Fruit fly (Drosophila melanogaster) whole organism, prepupa: ENCODE data around the gene JMJD7.

Source experiments
- CG10631 ChIP-seq: fragments of 200-800 bp; sonication (Bioruptor generic); optimal IDR thresholded peaks from 2 replicates; lab custom pipeline; 2016; ENCODE audit warnings: missing biosample characterization, missing genetic modification characterization
- CG10669 ChIP-seq: fragments of 200-800 bp; sonication (Bioruptor generic); optimal IDR thresholded peaks from 3 replicates; lab custom pipeline; 2018; ENCODE audit warnings: missing biosample characterization, mild to moderate bottlenecking, missing genetic modification characterization, moderate library complexity
- CG11294 ChIP-seq: fragments of 200-800 bp; sonication (Bioruptor generic); IDR thresholded peaks from 2 replicates; pipeline ENCODE4 v1.3.6; 2022; ENCODE audit warnings: missing biosample characterization, missing genetic modification characterization
- CG11902 ChIP-seq: fragments of 200-800 bp; sonication (Bioruptor generic); optimal IDR thresholded peaks from 3 replicates; lab custom pipeline; 2016; ENCODE audit warnings: missing biosample characterization, missing genetic modification characterization
- CG1621 ChIP-seq: fragments of 200-800 bp; sonication (Bioruptor generic); optimal IDR thresholded peaks from 3 replicates; lab custom pipeline; 2018; ENCODE audit warnings: missing biosample characterization, mild to moderate bottlenecking, missing genetic modification characterization
- CG16779 ChIP-seq: fragments of 200-800 bp; sonication (Bioruptor generic); optimal IDR thresholded peaks from 3 replicates; lab custom pipeline; 2017; ENCODE audit warnings: missing biosample characterization, mild to moderate bottlenecking, missing genetic modification characterization
- CG3032 ChIP-seq: fragments of 200-800 bp; optimal IDR thresholded peaks from 2 replicates; lab custom pipeline; 2019; ENCODE audit warnings: missing biosample characterization, mild to moderate bottlenecking, missing genetic modification characterization, moderate library complexity
- CG31627 ChIP-seq: fragments of 200-800 bp; sonication (Bioruptor generic); optimal IDR thresholded peaks from 3 replicates; lab custom pipeline; 2016; ENCODE audit warnings: missing biosample characterization, missing genetic modification characterization
- CG32006 ChIP-seq: fragments of 200-800 bp; sonication (Bioruptor generic); optimal IDR thresholded peaks from 3 replicates; lab custom pipeline; 2017; ENCODE audit warnings: missing biosample characterization, mild to moderate bottlenecking, missing genetic modification characterization
- CG34406 ChIP-seq: fragments of 200-800 bp; sonication (Bioruptor generic); optimal IDR thresholded peaks from 3 replicates; lab custom pipeline; 2016; ENCODE audit warnings: missing biosample characterization, missing genetic modification characterization
- CG3919 ChIP-seq: fragments of 200-800 bp; sonication (Bioruptor generic); optimal IDR thresholded peaks from 3 replicates; lab custom pipeline; 2016; ENCODE audit warnings: missing biosample characterization, missing genetic modification characterization
- CG6163 ChIP-seq: fragments of 200-800 bp; sonication (Bioruptor generic); IDR thresholded peaks from 3 replicates; pipeline ENCODE4 v1.3.6; 2022; ENCODE audit warnings: missing biosample characterization, missing genetic modification characterization
- CG6276 ChIP-seq: fragments of 200-800 bp; sonication (Bioruptor generic); optimal IDR thresholded peaks from 2 replicates; lab custom pipeline; 2017; ENCODE audit warnings: missing biosample characterization, mild to moderate bottlenecking, missing genetic modification characterization
- CG6792 ChIP-seq: fragments of 200-800 bp; sonication (Bioruptor generic); optimal IDR thresholded peaks from 3 replicates; lab custom pipeline; 2016; ENCODE audit warnings: missing biosample characterization, missing genetic modification characterization
- CG6854 ChIP-seq: fragments of 200-800 bp; sonication (Bioruptor generic); optimal IDR thresholded peaks from 2 replicates; lab custom pipeline; 2017; ENCODE audit warnings: missing biosample characterization, mild to moderate bottlenecking, missing genetic modification characterization
- CG8119 ChIP-seq: fragments of 200-800 bp; sonication (Bioruptor generic); IDR thresholded peaks from 3 replicates; pipeline ENCODE4 v1.3.6; 2022; ENCODE audit warnings: missing biosample characterization, missing genetic modification characterization
- CG8319 ChIP-seq: fragments of 200-800 bp; sonication (Bioruptor generic); optimal IDR thresholded peaks from 3 replicates; lab custom pipeline; 2016; ENCODE audit warnings: missing biosample characterization, missing genetic modification characterization
- CG8632 ChIP-seq: fragments of 200-800 bp; sonication (Bioruptor generic); optimal IDR thresholded peaks from 3 replicates; lab custom pipeline; 2016; ENCODE audit warnings: missing biosample characterization, missing genetic modification characterization
- CG9139 ChIP-seq: fragments of 200-800 bp; sonication (Bioruptor generic); optimal IDR thresholded peaks from 3 replicates; lab custom pipeline; 2017; ENCODE audit warnings: missing biosample characterization, mild to moderate bottlenecking, missing genetic modification characterization
- Eip75B ChIP-seq: fragments of 200-800 bp; sonication (Bioruptor generic); optimal IDR thresholded peaks from 3 replicates; lab custom pipeline; 2016; ENCODE audit warnings: missing biosample characterization, missing genetic modification characterization
- Eip78C ChIP-seq: fragments of 200-800 bp; sonication (Bioruptor generic); peaks from one replicate; lab custom pipeline; 2016; ENCODE audit warnings: missing biosample characterization, missing genetic modification characterization
- Eip93F ChIP-seq: fragments of 200-800 bp; sonication (Bioruptor generic); optimal IDR thresholded peaks from 2 replicates; lab custom pipeline; 2016; ENCODE audit warnings: missing biosample characterization, mild to moderate bottlenecking, missing genetic modification characterization
- Ets21C ChIP-seq: fragments of 200-800 bp; sonication (Bioruptor generic); optimal IDR thresholded peaks from 3 replicates; lab custom pipeline; 2016; ENCODE audit warnings: missing biosample characterization, missing genetic modification characterization
- Ets96B ChIP-seq: fragments of 200-800 bp; optimal IDR thresholded peaks from 2 replicates; lab custom pipeline; 2019; ENCODE audit warnings: missing biosample characterization, mild to moderate bottlenecking, missing genetic modification characterization, moderate library complexity
- Hr39 ChIP-seq: fragments of 200-800 bp; sonication (Bioruptor generic); optimal IDR thresholded peaks from 2 replicates; lab custom pipeline; 2016; ENCODE audit warnings: missing biosample characterization, missing genetic modification characterization
- Hr4 ChIP-seq: fragments of 200-800 bp; sonication (Bioruptor generic); optimal IDR thresholded peaks from 3 replicates; lab custom pipeline; 2016; ENCODE audit warnings: missing biosample characterization, missing genetic modification characterization
- Lpt ChIP-seq: fragments of 200-800 bp; sonication (Bioruptor generic); optimal IDR thresholded peaks from 3 replicates; lab custom pipeline; 2016; ENCODE audit warnings: missing biosample characterization, missing genetic modification characterization
- Met ChIP-seq: fragments of 200-800 bp; sonication (Bioruptor generic); optimal IDR thresholded peaks from 3 replicates; lab custom pipeline; 2016; ENCODE audit warnings: missing biosample characterization, missing genetic modification characterization
- Smox ChIP-seq: fragments of 200-800 bp; sonication (Bioruptor generic); optimal IDR thresholded peaks from 3 replicates; lab custom pipeline; 2016; ENCODE audit warnings: missing biosample characterization, missing genetic modification characterization
- Sox102F ChIP-seq: fragments of 200-800 bp; sonication (Bioruptor generic); optimal IDR thresholded peaks from 2 replicates; lab custom pipeline; 2016; ENCODE audit warnings: missing biosample characterization, mild to moderate bottlenecking, missing genetic modification characterization
- Sox14 ChIP-seq: fragments of 200-800 bp; sonication (Bioruptor generic); optimal IDR thresholded peaks from 3 replicates; lab custom pipeline; 2016; ENCODE audit warnings: missing biosample characterization, missing genetic modification characterization
- Sox15 ChIP-seq: fragments of 200-800 bp; sonication (Bioruptor generic); optimal IDR thresholded peaks from 3 replicates; lab custom pipeline; 2016; ENCODE audit warnings: missing biosample characterization, missing genetic modification characterization
- cyc ChIP-seq: fragments of 200-800 bp; sonication (Bioruptor generic); optimal IDR thresholded peaks from 3 replicates; lab custom pipeline; 2016; ENCODE audit warnings: missing biosample characterization, missing genetic modification characterization
- dsx ChIP-seq: fragments of 200-800 bp; optimal IDR thresholded peaks from 3 replicates; lab custom pipeline; 2019; ENCODE audit warnings: missing biosample characterization, mild to moderate bottlenecking, missing genetic modification characterization, moderate library complexity; ENCODE audit not compliant: poor library complexity, severe bottlenecking
- eg ChIP-seq: fragments of 200-800 bp; sonication (Bioruptor generic); IDR thresholded peaks from 3 replicates; pipeline ENCODE4 v1.3.6; 2022; ENCODE audit warnings: missing biosample characterization, missing genetic modification characterization
- fd59A ChIP-seq: fragments of 200-800 bp; sonication (Bioruptor generic); optimal IDR thresholded peaks from 2 replicates; lab custom pipeline; 2017; ENCODE audit warnings: missing biosample characterization, mild to moderate bottlenecking, missing genetic modification characterization, missing genetic modification reagents
- fd85E ChIP-seq: fragments of 200-800 bp; sonication (Bioruptor generic); optimal IDR thresholded peaks from 3 replicates; lab custom pipeline; 2016; ENCODE audit warnings: missing biosample characterization, missing genetic modification characterization
- fkh ChIP-seq: fragments of 200-800 bp; sonication (Bioruptor generic); optimal IDR thresholded peaks from 3 replicates; lab custom pipeline; 2017; ENCODE audit warnings: missing biosample characterization, mild to moderate bottlenecking, missing genetic modification characterization, moderate library complexity
- lz ChIP-seq: fragments of 200-800 bp; sonication (Bioruptor generic); optimal IDR thresholded peaks from 3 replicates; lab custom pipeline; 2016; ENCODE audit warnings: missing biosample characterization, missing genetic modification characterization
- net ChIP-seq: fragments of 200-800 bp; sonication (Bioruptor generic); optimal IDR thresholded peaks from 3 replicates; lab custom pipeline; 2016; ENCODE audit warnings: missing biosample characterization, missing genetic modification characterization
- pdm3 ChIP-seq: fragments of 200-800 bp; sonication (Bioruptor generic); optimal IDR thresholded peaks from 3 replicates; lab custom pipeline; 2016; ENCODE audit warnings: missing biosample characterization, missing genetic modification characterization
- spab ChIP-seq: fragments of 200-800 bp; sonication (Bioruptor generic); optimal IDR thresholded peaks from 2 replicates; lab custom pipeline; 2017; ENCODE audit warnings: missing biosample characterization, mild to moderate bottlenecking, missing genetic modification characterization, missing genetic modification reagents
- svp ChIP-seq: fragments of 200-800 bp; sonication (Bioruptor generic); peaks from one replicate; lab custom pipeline; 2016; ENCODE audit warnings: missing biosample characterization, missing genetic modification characterization
- vri ChIP-seq: fragments of 200-800 bp; sonication (Bioruptor generic); optimal IDR thresholded peaks from 3 replicates; lab custom pipeline; 2016; ENCODE audit warnings: missing biosample characterization, mild to moderate bottlenecking, missing genetic modification characterization

Gene JMJD7

dm6 chr3L:13450177-13450793 lies at the start of gene JMJD7, which contains the start of gene CG10738 (continued):
- TF ChIP-seq net (GFP tag; lab: Kevin White, UChicago) (peak; percentile 52), Hr39 (no peak), fd59A (GFP tag; lab: Kevin White, UChicago) (no peak), CG11294 (GFP tag; lab: Robert Waterston, UW) (peak; percentile 51; the same call in 1 of the 2 replicates), Sox15 (GFP tag; lab: Kevin White, UChicago) (no peak), vri (GFP tag; lab: Kevin White, UChicago) (no peak), eg (GFP tag; lab: Robert Waterston, UW) (peak; percentile 87), Ets96B (tag; lab: Kevin White, UChicago) (peak; percentile 40), CG1621 (tag; lab: Kevin White, UChicago) (no peak)

dm6 chr3L:13499531-13499930 lies 49.4 kb upstream of the JMJD7 start:
- TF ChIP-seq cyc (no peak), Eip75B (no peak), CG6792 (GFP tag; lab: Kevin White, UChicago) (no peak), CG1621 (tag; lab: Kevin White, UChicago) (no peak), CG3032 (tag; lab: Kevin White, UChicago) (no peak)

dm6 chr3L:13497720-13498355 lies 47.8 kb upstream of the JMJD7 start:
- peak; percentile 64; the same call in 1 of the 3 replicates for TF ChIP-seq eg (GFP tag; lab: Robert Waterston, UW)
- TF ChIP-seq Lpt (GFP tag; lab: Kevin White, UChicago): peak; percentile 36
- peak; percentile 6 for TF ChIP-seq fd59A (GFP tag; lab: Kevin White, UChicago)
- TF ChIP-seq CG6854 (GFP tag; lab: Kevin White, UChicago): peak; percentile 38
- TF ChIP-seq fd85E (GFP tag; lab: Kevin White, UChicago): no peak
- TF ChIP-seq Ets21C: no peak
- TF ChIP-seq pdm3: no peak
- TF ChIP-seq CG3032 (tag; lab: Kevin White, UChicago): peak; percentile 35
- TF ChIP-seq CG3919 (GFP tag; lab: Kevin White, UChicago): peak; percentile 16
- TF ChIP-seq CG8319 (GFP tag; lab: Kevin White, UChicago): no peak
- TF ChIP-seq fkh (GFP tag; lab: Kevin White, UChicago): peak; percentile 80
- TF ChIP-seq CG6163: peak; percentile 56; the same call in 2 of the 3 replicates
- TF ChIP-seq CG16779 (tag; lab: Kevin White, UChicago): peak; percentile 18
- TF ChIP-seq CG9139: peak; percentile 47
- TF ChIP-seq vri (GFP tag; lab: Kevin White, UChicago): no peak
- peak; percentile 1 for TF ChIP-seq CG34406 (GFP tag; lab: Kevin White, UChicago)
- TF ChIP-seq CG10631 (GFP tag; lab: Kevin White, UChicago): no peak
- no peak for TF ChIP-seq Sox15 (GFP tag; lab: Kevin White, UChicago)
- TF ChIP-seq lz: no peak
- TF ChIP-seq Met (GFP tag; lab: Kevin White, UChicago): no peak
- peak; percentile 43 for TF ChIP-seq net (GFP tag; lab: Kevin White, UChicago)
- no peak for TF ChIP-seq Hr4 (GFP tag; lab: Kevin White, UChicago)
- TF ChIP-seq Ets96B (tag; lab: Kevin White, UChicago): peak; percentile 38
- TF ChIP-seq Eip78C (GFP tag; lab: Kevin White, UChicago): peak; percentile 39
- peak; percentile 46 for TF ChIP-seq CG10669
- TF ChIP-seq CG32006 (GFP tag; lab: Kevin White, UChicago): peak; percentile 23
- TF ChIP-seq dsx (GFP tag; lab: Kevin White, UChicago): peak; percentile 67
- TF ChIP-seq spab (GFP tag; lab: Kevin White, UChicago): peak; percentile 59
- TF ChIP-seq CG11902: no peak
- TF ChIP-seq Sox14 (GFP tag; lab: Kevin White, UChicago): peak; percentile 17
- no peak for TF ChIP-seq CG8632 (GFP tag; lab: Kevin White, UChicago)
- TF ChIP-seq Eip93F (GFP tag; lab: Kevin White, UChicago): no peak
- TF ChIP-seq Smox: no peak
- TF ChIP-seq Eip75B: no peak
- no peak for TF ChIP-seq CG31627 (GFP tag; lab: Kevin White, UChicago)
- TF ChIP-seq CG8119: peak; percentile 39; the same call in 1 of the 3 replicates
- peak; percentile 52 for TF ChIP-seq CG1621 (tag; lab: Kevin White, UChicago)
- peak; percentile 17 for TF ChIP-seq svp (GFP tag; lab: Kevin White, UChicago)
- TF ChIP-seq Sox102F (GFP tag; lab: Kevin White, UChicago): no peak
- TF ChIP-seq Hr39: no peak
- TF ChIP-seq CG6276 (GFP tag; lab: Kevin White, UChicago): peak; percentile 41
